Fruit fly (Drosophila melanogaster) whole organism, larva: ENCODE measurements around the gene Bka.

ENCODE experiments used
- noc ChIP-seq: fragments of 200-800 bp; sonication (Bioruptor generic); optimal IDR thresholded peaks from 3 replicates; lab custom pipeline; 2019; ENCODE audit warnings: missing biosample characterization, mild to moderate bottlenecking, missing genetic modification characterization, moderate library complexity

Bka gene

DNA sequence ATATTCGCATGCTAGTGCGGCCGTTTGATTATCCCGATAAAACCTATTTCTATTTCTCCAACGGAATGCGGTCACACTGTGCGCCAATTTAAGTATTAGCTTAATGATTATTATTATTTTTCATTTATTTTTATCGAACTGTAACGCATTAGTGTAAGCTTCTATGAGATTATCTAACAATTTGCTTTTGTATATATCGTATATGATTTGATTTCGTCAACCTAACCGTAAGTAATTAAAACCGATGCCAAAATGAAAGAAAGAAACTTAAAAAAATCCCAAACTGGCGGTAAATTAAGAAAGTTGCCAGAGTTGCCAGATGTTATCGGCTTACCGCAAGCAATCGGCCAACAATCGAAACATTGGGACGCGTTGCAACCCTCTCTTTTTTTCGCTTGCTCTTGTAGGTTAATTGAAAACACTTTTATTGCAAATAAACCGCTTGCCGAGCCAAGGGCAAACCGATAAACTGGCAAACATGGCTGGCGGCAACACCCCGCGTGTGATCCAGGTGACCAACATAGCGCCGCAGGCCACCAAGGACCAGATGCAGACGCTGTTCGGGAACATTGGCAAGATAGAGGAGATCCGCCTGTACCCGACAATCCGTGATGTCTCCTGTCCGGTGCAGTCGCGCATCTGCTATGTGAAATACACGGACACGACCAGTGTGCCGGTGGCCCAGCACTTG lies 17.6 kb downstream of the Bka start, which contains the start of the genes Etl1 and Srp54:
TSS of gene Etl1 (minus strand) at position 39 of the 691 bp plus-strand sequence.
TSS of gene Srp54 (plus strand) at position 342 of the 691 bp plus-strand sequence.
- TF ChIP-seq noc, result no peak

DNA sequence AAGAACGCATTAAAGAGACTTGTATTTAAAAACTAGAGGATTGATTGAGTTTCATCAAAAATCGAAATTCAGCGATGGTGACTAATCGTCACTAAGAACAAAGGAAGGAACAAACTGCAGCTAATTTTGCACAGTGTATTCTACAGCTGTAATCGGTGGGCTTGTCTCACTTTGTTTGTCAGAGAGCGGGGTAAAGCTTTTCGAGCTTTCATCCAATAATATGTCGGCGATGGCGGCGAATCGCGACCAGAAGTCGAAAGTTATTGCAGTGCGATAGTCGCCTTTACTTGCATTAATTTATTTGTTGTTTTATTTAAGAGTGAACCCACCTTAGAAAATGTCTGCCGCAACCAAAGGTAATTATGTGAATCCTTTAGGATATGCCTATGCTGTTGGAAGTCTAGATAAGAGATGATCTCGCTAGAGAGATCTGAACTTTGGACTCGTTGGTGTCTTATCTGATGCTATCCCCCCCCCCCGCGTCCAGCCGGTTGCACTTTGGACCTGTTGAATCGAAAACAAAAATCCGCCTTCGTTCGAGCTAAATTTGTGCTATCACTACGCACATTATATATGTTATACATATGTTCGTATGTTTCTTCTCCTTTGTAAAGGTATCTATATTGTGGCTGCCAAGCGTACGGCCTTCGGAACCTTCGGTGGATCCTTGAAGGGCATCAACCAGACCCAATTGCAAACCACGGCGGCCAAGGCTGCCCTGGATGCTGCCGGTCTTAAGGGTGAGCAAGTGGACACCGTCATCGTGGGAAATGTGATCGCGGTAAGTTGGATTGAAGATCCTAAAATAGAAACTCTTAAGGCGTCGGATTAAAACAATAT lies 20.1 kb downstream of the Bka start, which contains the start of gene yip2:
TSS of gene yip2 (plus strand) at position 243 of the 840 bp plus-strand sequence.
- TF ChIP-seq noc, result peak; percentile 70

dm6 chr2L:9918020-9918959 lies 23.2 kb downstream of the Bka start, which contains the start of the genes CG5885 and CG4598:
CG5885 (minus strand) TSS chr2L:9918330.
CG4598 (plus strand) TSS chr2L:9918618.
- peak; percentile 68 for TF ChIP-seq noc

dm6 chr2L:9919218-9919617 lies 24.1 kb downstream of the Bka start:
- no peak for TF ChIP-seq noc

- no peak for TF ChIP-seq noc
Observed at dm6 chr2L:9919949-9920348, 24.9 kb downstream of the Bka start, which contains the start of gene CG4594. CG4594 (plus strand) TSS chr2L:9920160.

DNA sequence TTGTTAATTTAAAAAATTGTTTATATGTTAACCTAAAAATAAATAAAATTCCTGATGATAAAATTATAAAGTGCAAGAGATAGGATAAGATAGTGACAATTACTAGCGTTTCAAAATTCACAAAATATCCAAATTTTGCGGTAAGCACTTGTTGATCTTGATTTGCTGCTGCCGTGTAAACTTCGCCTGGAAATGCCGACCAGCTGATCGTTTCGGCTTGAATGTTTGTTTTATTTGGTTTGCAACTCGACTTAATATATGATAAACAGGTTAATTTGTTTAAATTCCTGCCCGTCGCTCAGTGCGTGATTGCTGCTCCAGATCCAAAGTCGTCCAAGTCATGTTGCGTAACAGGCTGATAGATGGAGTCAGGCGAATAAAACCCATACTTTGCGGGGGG lies 26.3 kb downstream of the Bka start, which contains the start of gene CG4592:
TSS of gene CG4592 (plus strand) at position 233 of the 400 bp plus-strand sequence.
- no peak for TF ChIP-seq noc

dm6 chr2L:9924765-9925164 lies 29.7 kb downstream of the Bka start, which contains the start of the genes TbCMF46 and CG42366:
TbCMF46 (minus strand) TSS chr2L:9924865.
CG42366 (plus strand) TSS chr2L:9925161.
- TF ChIP-seq noc, result no peak

- no peak for TF ChIP-seq noc
Observed at dm6 chr2L:9930280-9930679, 35.2 kb downstream of the Bka start, which contains the start of gene CG42367. CG42367 (plus strand) TSS chr2L:9930580.

DNA sequence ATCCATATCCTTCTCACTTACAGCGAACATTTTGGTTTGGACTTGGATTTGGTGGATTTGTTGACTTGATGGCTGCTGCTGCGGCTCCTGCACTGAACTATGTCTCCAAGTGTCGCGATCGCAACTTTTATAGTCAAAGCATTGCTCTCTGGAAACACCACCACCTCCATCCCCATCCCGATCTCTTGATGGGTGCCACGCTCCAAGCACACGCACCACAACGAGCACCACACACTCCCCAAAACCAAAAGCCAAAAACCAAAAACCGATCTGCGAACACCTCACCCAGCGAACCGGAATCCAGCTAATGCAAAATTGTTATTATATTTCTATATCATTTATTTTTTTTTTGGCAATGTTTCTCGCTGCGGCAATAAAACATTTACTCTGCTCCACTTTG lies 38.0 kb downstream of the Bka start, which contains the start of gene Cpr30F:
TSS of gene Cpr30F (minus strand) at position 101 of the 400 bp plus-strand sequence.
- TF ChIP-seq noc, result no peak

dm6 chr2L:9937908-9938307 lies 42.8 kb downstream of the Bka start, which contains the start of gene Arglu1:
Arglu1 (minus strand) TSS chr2L:9938134.
- TF ChIP-seq noc, result no peak

- peak; percentile 43 for TF ChIP-seq noc
Observed at dm6 chr2L:9938631-9939256, 43.7 kb downstream of the Bka start, which contains the start of the genes Datp and CG4619. Datp (minus strand) TSS chr2L:9938790. CG4619 (plus strand) TSS chr2L:9938863.

dm6 chr2L:9943521-9943920 lies 48.4 kb downstream of the Bka start:
- TF ChIP-seq noc, result peak; percentile 61

DNA sequence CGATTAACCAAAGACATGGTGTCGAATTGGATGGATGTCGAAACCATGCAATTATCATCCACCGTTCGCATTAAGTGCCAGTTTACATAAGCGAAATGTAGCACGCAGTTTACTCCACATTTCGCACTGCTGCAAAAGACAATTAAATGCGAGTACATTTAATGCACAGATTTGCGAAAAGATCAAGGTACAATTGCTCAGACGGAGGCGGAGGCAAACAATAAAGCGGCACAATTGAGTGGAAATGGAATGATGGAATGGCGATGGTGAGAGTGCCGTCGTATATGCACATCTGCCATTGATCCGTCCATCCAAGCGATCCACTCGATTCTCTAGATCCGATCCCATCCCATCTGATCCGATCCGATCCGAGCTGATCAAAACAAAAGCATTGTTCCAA lies 50.0 kb downstream of the Bka start:
- TF ChIP-seq noc, result no peak
